Worm (Caenorhabditis elegans) whole organism, young adult: ENCODE results near the gene mrg-1.

ENCODE experiments used
- lag-1 ChIP-seq: fragments of 200-800 bp; sonication (Bioruptor generic); IDR thresholded peaks from 2 replicates; pipeline ENCODE4 v1.3.6; 2022; ENCODE audit warnings: missing genetic modification reagents, missing genetic modification characterization, missing compliant biosample characterization
- snpc-4 ChIP-seq, 5 experiments: fragments of 150-350 bp in 1 of 5; sonication (generic microtip) in 4 of 5; optimal IDR thresholded peaks; 2 replicates each; lab custom pipeline; 2014 to 2018; ENCODE audit warnings: missing genetic modification characterization in 5 of 5, missing biosample characterization in 3 of 5, antibody characterized with exemption in 2 of 5, mild to moderate bottlenecking in 2 of 5, missing compliant biosample characterization in 2 of 5, missing genotype in 2 of 5, moderate library complexity in 2 of 5, missing genetic modification reagents in 1 of 5

DNA sequence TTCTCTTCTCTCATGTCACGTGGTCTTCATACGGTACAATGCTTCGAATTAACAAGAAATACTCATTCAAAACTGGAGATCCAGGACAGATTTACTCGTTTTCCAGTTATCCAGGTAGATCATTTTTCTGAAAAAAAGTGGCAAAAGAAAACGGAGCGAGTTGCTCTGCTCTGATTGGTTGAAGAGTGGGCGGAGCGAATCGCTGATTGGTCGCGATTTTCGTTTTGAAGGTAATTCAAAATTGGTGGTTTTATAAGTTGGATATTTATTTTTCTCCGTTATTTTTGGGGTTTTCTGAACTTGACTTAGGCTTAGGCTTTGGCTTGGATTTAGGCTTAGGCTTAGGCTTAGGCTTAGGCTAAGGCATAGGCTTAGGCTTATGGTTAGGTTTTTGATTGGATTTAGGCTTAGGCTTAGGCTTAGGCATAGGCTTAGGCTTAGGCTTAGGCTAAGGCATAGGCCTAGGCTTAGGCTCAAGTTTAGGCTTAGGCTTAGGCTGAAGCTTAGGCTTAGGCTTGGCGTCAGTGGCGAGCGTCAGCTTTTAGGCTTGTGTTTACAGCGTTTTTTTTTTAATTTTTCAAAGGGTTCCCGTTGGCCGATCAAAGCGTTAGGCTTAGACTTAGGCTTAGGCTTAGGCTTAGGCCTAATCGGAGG is 51.7 kb downstream of the mrg-1 start:
- no peak for TF ChIP-seq lag-1 (GFP tag; lab: Robert Waterston, UW)
- TF ChIP-seq snpc-4 (GFP tag; optimal IDR thresholded peaks at IDR 0.05; lab: Kevin White, UChicago), result no peak
- no peak for TF ChIP-seq snpc-4 (tag; optimal IDR thresholded peaks at IDR 0.05; lab: Kevin White, UChicago)
